Worm (Caenorhabditis elegans): ENCODE measurements around the gene nep-25.

The nep-25 gene

ce11 chrII:5819655-5820054 lies 22.4 kb upstream of the nep-25 start (continued):
- 0 out of 2 replicates have a peak, but pooled peaks have one; percentile 62 for TF ChIP-seq ZK337.2 (GFP tag; IDR thresholded peaks at IDR 0.05)
- peak; percentile 24 for TF ChIP-seq dpl-1 (GFP tag; optimal IDR thresholded peaks at IDR 0.05)
- TF ChIP-seq ctbp-1 (GFP tag; IDR thresholded peaks at IDR 0.05), result no peak
- peak; percentile 34 for TF ChIP-seq dmd-6 (GFP tag; IDR thresholded peaks at IDR 0.05)
- TF ChIP-seq snpc-1.2 (GFP tag; IDR thresholded peaks at IDR 0.05), result 0 out of 2 replicates have a peak, but pooled peaks have one; percentile 9
- no peak for TF ChIP-seq saeg-2 (GFP tag; IDR thresholded peaks at IDR 0.05)
- TF ChIP-seq spr-3 (GFP tag; optimal IDR thresholded peaks at IDR 0.05), result no peak
- 0 out of 2 replicates have a peak, but pooled peaks have one; percentile 40 for TF ChIP-seq dmd-9 (GFP tag; IDR thresholded peaks at IDR 0.05)

- TF ChIP-seq arid-1 (GFP tag; conservative IDR thresholded peaks at IDR 0.05), result no peak
- 0 out of 2 replicates have a peak, but pooled peaks have one; percentile 10 for TF ChIP-seq ctbp-1 (GFP tag; IDR thresholded peaks at IDR 0.05)
- TF ChIP-seq set-16 (GFP tag; IDR thresholded peaks at IDR 0.05), result no peak
- no peak for TF ChIP-seq zfp-3 (GFP tag; conservative IDR thresholded peaks at IDR 0.05)
- TF ChIP-seq unc-39 (tag; optimal IDR thresholded peaks at IDR 0.05), result no peak
- TF ChIP-seq F49E8.2 (tag; optimal IDR thresholded peaks at IDR 0.05; ENCODE audit: borderline replicate concordance), result no peak
- no peak for TF ChIP-seq mxl-2 (GFP tag; conservative IDR thresholded peaks at IDR 0.05)
- TF ChIP-seq dpl-1 (GFP tag; optimal IDR thresholded peaks at IDR 0.05), result peak; percentile 2
- TF ChIP-seq F26F4.8 (GFP tag; conservative IDR thresholded peaks at IDR 0.05), result no peak
- TF ChIP-seq lsy-2 (tag; optimal IDR thresholded peaks at IDR 0.05), result peak in 1 of 2 experiments; percentile 19
Measured at ce11 chrII:5820282-5820762, 21.7 kb upstream of the nep-25 start, which contains the start of gene ehs-1. Gene ehs-1 (plus strand): TSS chrII:5820712.

DNA sequence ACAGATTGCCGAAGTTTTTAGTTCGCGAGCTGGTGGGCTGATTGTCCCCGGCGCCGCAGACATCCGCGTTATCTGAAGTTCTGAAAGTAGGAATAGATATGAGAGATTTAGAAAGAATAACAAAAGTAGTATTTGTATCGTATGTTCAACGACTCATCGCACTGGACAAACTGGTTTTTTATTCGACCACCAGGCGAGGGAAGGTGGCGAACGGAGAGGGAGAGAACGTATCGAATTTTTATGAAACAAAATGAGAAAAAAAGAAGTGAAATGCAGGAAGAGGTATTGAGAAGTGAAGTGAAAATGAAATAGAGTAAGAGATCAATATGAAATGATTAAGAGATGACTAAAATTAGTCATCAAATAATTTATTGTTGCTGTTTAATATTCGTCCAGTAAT lies 14.7 kb upstream of the nep-25 start, which contains the start of gene tbc-2:
tbc-2 (minus strand) TSS at position 80 of the 400 bp plus-strand sequence.
- no peak for TF ChIP-seq Y105C5A.15 (GFP tag; IDR thresholded peaks at IDR 0.05)
- TF ChIP-seq ama-1 (optimal IDR thresholded peaks at IDR 0.05), result no peak
- no peak for TF ChIP-seq dpl-1 (GFP tag; optimal IDR thresholded peaks at IDR 0.05)
- no peak for TF ChIP-seq snpc-4 (tag; optimal IDR thresholded peaks at IDR 0.05)
- no peak for TF ChIP-seq dmd-8 (GFP tag; IDR thresholded peaks at IDR 0.05)
- TF ChIP-seq unc-62 (GFP tag; optimal IDR thresholded peaks at IDR 0.05 in 1 of 2), result peak in 1 of 2 experiments; percentile 51
- no peak for TF ChIP-seq unc-62 (tag; optimal IDR thresholded peaks at IDR 0.05)
- no peak for TF ChIP-seq lin-1 (GFP tag; IDR thresholded peaks at IDR 0.05)
- TF ChIP-seq nhr-102 (tag; optimal IDR thresholded peaks at IDR 0.05), result no peak
- no peak for TF ChIP-seq nhr-25 (tag; optimal IDR thresholded peaks at IDR 0.05; ENCODE audit: borderline replicate concordance, insufficient read depth)
- TF ChIP-seq ztf-7 (tag; optimal IDR thresholded peaks at IDR 0.05), result no peak
- no peak for TF ChIP-seq spr-1 (tag; optimal IDR thresholded peaks at IDR 0.05)
- no peak for TF ChIP-seq F10B5.3 (tag; optimal IDR thresholded peaks at IDR 0.05)
- TF ChIP-seq nhr-28 (tag; optimal IDR thresholded peaks at IDR 0.05), result peak; percentile 36

DNA sequence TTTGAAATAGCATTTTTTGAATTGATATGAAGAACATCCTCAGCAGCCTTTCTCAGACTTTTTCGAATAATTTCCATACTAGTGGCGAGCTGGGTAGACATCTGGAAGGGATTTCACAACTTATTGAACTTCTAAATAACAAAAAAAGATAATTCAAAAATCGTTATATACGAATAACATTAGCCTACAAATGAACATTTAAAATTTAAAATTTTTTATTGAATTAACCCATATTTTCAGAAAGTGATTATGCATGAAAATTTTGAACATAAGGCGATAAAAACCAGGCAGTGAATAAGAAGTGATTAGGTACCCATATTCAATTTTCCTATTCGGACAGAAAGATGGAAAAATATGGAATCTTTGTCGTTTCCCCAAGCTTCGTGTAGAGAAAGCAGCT lies 13.6 kb upstream of the nep-25 start, which contains the start of gene ZK1248.11:
ZK1248.11 (minus strand) TSS at position 101 of the 400 bp plus-strand sequence.
- no peak for TF ChIP-seq pha-4 (GFP tag; IDR thresholded peaks at IDR 0.05)
- no peak for TF ChIP-seq pha-4 (tag; optimal IDR thresholded peaks at IDR 0.05)
- no peak for TF ChIP-seq dmd-6 (GFP tag; IDR thresholded peaks at IDR 0.05)
- TF ChIP-seq spr-3 (GFP tag; optimal IDR thresholded peaks at IDR 0.05), result no peak
- TF ChIP-seq lin-1 (GFP tag; IDR thresholded peaks at IDR 0.05), result no peak
- no peak for TF ChIP-seq madf-5 (GFP tag; IDR thresholded peaks at IDR 0.05)
- TF ChIP-seq mep-1 (tag; optimal IDR thresholded peaks at IDR 0.05), result no peak
- no peak for TF ChIP-seq lin-13 (GFP tag; optimal IDR thresholded peaks at IDR 0.05)
- no peak for TF ChIP-seq ztf-7 (tag; optimal IDR thresholded peaks at IDR 0.05)
- no peak for TF ChIP-seq daf-8 (GFP tag; IDR thresholded peaks at IDR 0.05)
- no peak for TF ChIP-seq unc-62 (GFP tag; optimal IDR thresholded peaks at IDR 0.05 in 1 of 2)
- no peak for TF ChIP-seq unc-62 (tag; optimal IDR thresholded peaks at IDR 0.05)
- TF ChIP-seq F10B5.3 (tag; optimal IDR thresholded peaks at IDR 0.05), result no peak
- no peak for TF ChIP-seq Y75B8A.6 (GFP tag; IDR thresholded peaks at IDR 0.05)
